Fruit fly (Drosophila melanogaster): ENCODE measurements around the gene CG32576.
A peak's percentile ranks its signal among the peaks of the same experiment; 100 is the strongest.

dm6 chrX:16318858-16319557, 30.7 kb upstream of the CG32576 start:
- TF ChIP-seq so (GFP tag; IDR thresholded peaks at IDR 0.05): no peak
- TF ChIP-seq CG13424 (tag; optimal IDR thresholded peaks at IDR 0.05): no peak
- TF ChIP-seq chn (GFP tag; optimal IDR thresholded peaks at IDR 0.05): no peak
- TF ChIP-seq mld (GFP tag; IDR thresholded peaks at IDR 0.05; ENCODE audit: partially characterized antibody): no peak
- no peak for TF ChIP-seq Dip3 (GFP tag; optimal IDR thresholded peaks at IDR 0.05)
- TF ChIP-seq CG17328 (GFP tag; IDR thresholded peaks at IDR 0.05): no peak
- TF ChIP-seq CG34224 (GFP tag; IDR thresholded peaks at IDR 0.05; ENCODE audit: partially characterized antibody): no peak
- peak; percentile 38 for TF ChIP-seq corto (GFP tag; optimal IDR thresholded peaks at IDR 0.05)
- TF ChIP-seq CG6689 (GFP tag; IDR thresholded peaks at IDR 0.05): no peak
- no peak for TF ChIP-seq CG14860 (GFP tag; IDR thresholded peaks at IDR 0.05; ENCODE audit: partially characterized antibody)
